Fruit fly (Drosophila melanogaster) whole organism, embryonic: Measurements from ENCODE around the gene CG5262.

Source experiments
- CG14050 ChIP-seq: fragments of 200-800 bp; sonication (Bioruptor generic); IDR thresholded peaks from 3 replicates; pipeline ENCODE4 v1.3.6; 2022; ENCODE audit warnings: missing biosample characterization, missing genetic modification characterization
- CG3407 ChIP-seq: fragments of 200-800 bp; sonication (Bioruptor generic); optimal IDR thresholded peaks from 2 replicates; lab custom pipeline; 2018; ENCODE audit warnings: missing biosample characterization, mild to moderate bottlenecking, missing genetic modification characterization
- CG4707 ChIP-seq: fragments of 200-800 bp; sonication (Bioruptor generic); optimal IDR thresholded peaks from 2 replicates; lab custom pipeline; 2018; ENCODE audit warnings: missing biosample characterization, mild to moderate bottlenecking, missing genetic modification characterization, moderate library complexity
- CG6791 ChIP-seq: fragments of 200-800 bp; sonication (Bioruptor generic); IDR thresholded peaks from 3 replicates; pipeline ENCODE4 v1.3.6; 2022; ENCODE audit warnings: missing biosample characterization, missing genetic modification characterization; ENCODE audit not compliant: partially characterized antibody
- CG7963 ChIP-seq: fragments of 200-800 bp; sonication (Bioruptor generic); IDR thresholded peaks from 3 replicates; pipeline ENCODE4 v1.3.6; 2022; ENCODE audit warnings: missing biosample characterization, missing genetic modification characterization; ENCODE audit not compliant: partially characterized antibody
- Hr51 ChIP-seq, 2 experiments: fragments of 200-800 bp; sonication (Bioruptor generic); optimal IDR thresholded peaks; 2 replicates in 1 of 2; 3 replicates in 1 of 2; lab custom pipeline; 2016 to 2018; ENCODE audit warnings: missing biosample characterization in 2 of 2, missing genetic modification characterization in 2 of 2, mild to moderate bottlenecking in 1 of 2, moderate library complexity in 1 of 2
- Max ChIP-seq: fragments of 200-800 bp; sonication (Bioruptor generic); optimal IDR thresholded peaks from 2 replicates; lab custom pipeline; 2016; ENCODE audit warnings: missing biosample characterization, mild to moderate bottlenecking, missing genetic modification characterization
- Med ChIP-seq: fragments of 200-800 bp; sonication (Bioruptor generic); peaks from one replicate; lab custom pipeline; 2016; ENCODE audit warnings: missing biosample characterization, missing genetic modification characterization, mild to moderate bottlenecking, inconsistent platforms, moderate library complexity
- ab ChIP-seq: fragments of 200-800 bp; sonication (Bioruptor generic); optimal IDR thresholded peaks from 2 replicates; lab custom pipeline; 2016; ENCODE audit warnings: missing biosample characterization, missing genetic modification characterization
- chm ChIP-seq: fragments of 200-800 bp; sonication (Bioruptor generic); IDR thresholded peaks from 2 replicates; pipeline ENCODE4 v1.3.6; 2022; ENCODE audit warnings: missing biosample characterization, missing genetic modification characterization
- dmrt11E ChIP-seq: fragments of 200-800 bp; sonication (Bioruptor generic); optimal IDR thresholded peaks from 3 replicates; lab custom pipeline; 2018; ENCODE audit warnings: missing biosample characterization, mild to moderate bottlenecking, missing genetic modification characterization, moderate library complexity
- klu ChIP-seq: fragments of 200-800 bp; sonication (Bioruptor generic); IDR thresholded peaks from 2 replicates; pipeline ENCODE4 v1.3.6; 2022; ENCODE audit warnings: missing biosample characterization, missing genetic modification characterization

Gene CG5262

dm6 chr3L:20379496-20379895 is 50.8 kb downstream of the CG5262 start (continued):
- TF ChIP-seq CG6791 (GFP tag; lab: Robert Waterston, UW) (0 out of 3 replicates have a peak, but pooled peaks have one; percentile 11), CG14050 (no peak), klu (GFP tag; lab: Robert Waterston, UW) (no peak), chm (GFP tag; lab: Robert Waterston, UW) (no peak), Max (GFP tag; lab: Kevin White, UChicago) (no peak), CG7963 (GFP tag; lab: Robert Waterston, UW) (0 out of 3 replicates have a peak, but pooled peaks have one; percentile 6), dmrt11E (tag; lab: Kevin White, UChicago) (no peak), CG4707 (no peak), Hr51 (GFP tag; optimal IDR thresholded peaks at IDR 0.05; lab: Kevin White, UChicago) (no peak), Med (peak; percentile 52), CG3407 (GFP tag; lab: Kevin White, UChicago) (no peak), ab (GFP tag; lab: Kevin White, UChicago) (no peak)
